Fruit fly (Drosophila melanogaster) Kc167 (cell line): ENCODE measurements around the gene Kots.

Experiments used
- Myc ChIP-seq: fragments of >200 bp; optimal IDR thresholded peaks from 2 replicates; lab custom pipeline; 2017; ENCODE audit warnings: missing external identifiers
- Sin3A ChIP-seq: fragments of >200 bp; optimal IDR thresholded peaks from 2 replicates; lab custom pipeline; 2018; ENCODE audit warnings: missing external identifiers
- h ChIP-seq: fragments of >200 bp; optimal IDR thresholded peaks from 3 replicates; lab custom pipeline; 2018; ENCODE audit warnings: missing external identifiers
- insv ChIP-seq: fragments of >200 bp; optimal IDR thresholded peaks from 3 replicates; lab custom pipeline; 2018; ENCODE audit warnings: missing external identifiers
- psq ChIP-seq: fragments of >200 bp; optimal IDR thresholded peaks from 2 replicates; lab custom pipeline; 2017; ENCODE audit warnings: missing external identifiers
- ttk ChIP-seq: sonication (Bioruptor generic); optimal IDR thresholded peaks from 2 replicates; lab custom pipeline; 2017; ENCODE audit warnings: missing external identifiers

Gene Kots

dm6 chr3R:13915646-13916045, 48.3 kb downstream of the Kots start:
- no peak for TF ChIP-seq Sin3A
- TF ChIP-seq insv (lab: Kevin White, UChicago): no peak
- TF ChIP-seq Myc: no peak
- TF ChIP-seq ttk (lab: Kevin White, UChicago): no peak
- no peak for TF ChIP-seq psq (lab: Kevin White, UChicago)
- TF ChIP-seq h: no peak

DNA sequence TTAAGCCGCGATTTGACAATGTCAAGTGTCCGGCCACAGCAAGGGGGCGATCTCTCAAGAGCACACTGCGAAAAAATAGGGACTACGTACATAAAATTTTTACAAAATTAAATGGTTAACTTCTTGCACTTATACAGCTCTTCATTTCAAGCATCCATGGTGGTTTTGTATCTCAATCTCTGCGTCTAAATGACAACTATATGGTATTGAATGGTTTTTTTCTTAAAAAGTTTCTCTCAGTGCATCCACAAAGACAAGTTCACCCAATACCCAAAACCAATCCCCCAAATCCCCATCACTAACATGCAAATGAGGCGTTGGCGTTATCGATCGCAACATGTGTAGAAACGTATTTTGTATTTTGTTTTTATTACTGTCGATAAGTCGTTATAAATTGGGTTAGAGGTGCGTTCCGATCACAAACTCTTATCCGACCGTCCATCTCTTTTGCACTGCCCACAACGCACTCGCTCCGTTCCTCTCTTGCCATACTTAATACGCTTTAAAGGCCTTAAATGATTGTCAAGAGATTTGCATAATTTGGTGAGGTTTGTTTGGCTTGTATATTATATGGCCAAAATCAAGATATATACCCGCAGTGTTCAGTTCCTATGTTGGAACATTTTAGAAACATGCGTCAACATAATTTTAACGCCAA, 49.1 kb downstream of the Kots start:
- TF ChIP-seq Myc (no peak), insv (lab: Kevin White, UChicago) (no peak), ttk (lab: Kevin White, UChicago) (no peak), h (no peak), psq (lab: Kevin White, UChicago) (no peak), Sin3A (no peak)

DNA sequence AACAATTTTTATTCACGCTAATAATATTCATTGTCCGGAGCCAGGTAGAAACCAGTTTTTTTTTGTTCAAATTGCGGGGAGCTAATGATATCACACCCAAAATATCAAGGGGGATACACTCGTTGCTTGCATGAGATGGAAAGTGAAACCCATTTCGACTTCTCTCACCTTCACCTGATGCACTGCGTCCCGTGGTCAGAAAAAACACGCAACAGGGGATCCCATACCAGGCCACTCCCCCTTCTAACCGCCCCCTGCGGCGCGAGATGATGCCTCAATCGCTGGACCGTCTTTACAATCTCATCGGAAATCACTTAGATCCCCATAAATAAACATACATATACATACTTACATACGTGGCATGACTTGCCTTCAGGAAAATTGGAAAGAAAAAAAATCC, 50.4 kb downstream of the Kots start:
- TF ChIP-seq ttk (lab: Kevin White, UChicago) (no peak), insv (lab: Kevin White, UChicago) (no peak), h (no peak), psq (lab: Kevin White, UChicago) (no peak), Myc (no peak), Sin3A (no peak)

dm6 chr3R:13912008-13912803, 51.8 kb downstream of the Kots start:
- TF ChIP-seq Myc (no peak), ttk (lab: Kevin White, UChicago) (no peak), insv (lab: Kevin White, UChicago) (no peak), Sin3A (no peak), psq (lab: Kevin White, UChicago) (no peak), h (no peak)

DNA sequence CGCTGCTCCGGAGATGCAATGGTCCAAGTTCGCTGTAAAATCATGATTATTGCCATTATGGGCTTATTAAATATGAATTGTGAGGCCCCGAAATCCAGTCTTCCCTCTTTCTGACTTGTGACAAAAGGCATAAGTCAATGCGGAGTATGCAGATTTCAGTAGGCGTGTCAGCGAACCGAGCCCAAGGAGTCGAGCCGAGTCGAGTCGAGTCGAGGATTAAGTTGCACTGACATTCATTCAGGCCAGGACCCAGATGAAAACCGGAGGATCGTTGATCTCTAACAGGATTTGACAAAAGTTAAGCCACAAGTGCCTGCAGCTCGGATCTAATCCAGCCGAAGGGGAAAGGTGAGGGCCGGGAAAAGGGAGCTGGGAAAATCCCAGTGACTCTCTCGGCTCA, 52.7 kb downstream of the Kots start:
- TF ChIP-seq insv (lab: Kevin White, UChicago) (no peak), Myc (no peak), Sin3A (no peak), psq (lab: Kevin White, UChicago) (no peak), h (no peak), ttk (lab: Kevin White, UChicago) (no peak)
